Worm (Caenorhabditis elegans) whole organism, L3 larva: ENCODE data around the gene swp-1.

Experiments used
- R02D3.7 ChIP-seq: fragments of 150-350 bp; optimal IDR thresholded peaks from 2 replicates; lab custom pipeline; 2014; ENCODE audit warnings: missing biosample characterization, missing genetic modification characterization
- ZK546.5 ChIP-seq: sonication (generic microtip); optimal IDR thresholded peaks from 2 replicates; lab custom pipeline; 2017; ENCODE audit warnings: missing biosample characterization, missing genetic modification characterization
- aly-2 ChIP-seq: fragments of 150-350 bp; optimal IDR thresholded peaks from 2 replicates; lab custom pipeline; 2014; ENCODE audit warnings: missing biosample characterization, missing genetic modification characterization
- ama-1 ChIP-seq: fragments of 150-350 bp; optimal IDR thresholded peaks from 2 replicates; lab custom pipeline; 2018
- ceh-16 ChIP-seq: sonication (generic microtip); optimal IDR thresholded peaks from 2 replicates; lab custom pipeline; 2017; ENCODE audit warnings: missing biosample characterization, missing genetic modification characterization
- ceh-28 ChIP-seq: fragments of 150-350 bp; optimal IDR thresholded peaks from 2 replicates; lab custom pipeline; 2014; ENCODE audit warnings: missing biosample characterization, missing genetic modification reagents, missing genetic modification characterization
- ceh-9 ChIP-seq: sonication (generic microtip); optimal IDR thresholded peaks from 2 replicates; lab custom pipeline; 2018; ENCODE audit warnings: missing biosample characterization, missing genetic modification characterization
- daf-12 ChIP-seq: fragments of 150-350 bp; optimal IDR thresholded peaks from 2 replicates; lab custom pipeline; 2014; ENCODE audit warnings: missing biosample characterization, missing genetic modification reagents, missing genetic modification characterization
- egl-5 ChIP-seq: fragments of 150-350 bp; optimal IDR thresholded peaks from 2 replicates; lab custom pipeline; 2017; ENCODE audit warnings: missing biosample characterization, missing genetic modification reagents, missing genetic modification characterization, inconsistent platforms
- elt-1 ChIP-seq: fragments of 150-350 bp; optimal IDR thresholded peaks from 2 replicates; lab custom pipeline; 2014; ENCODE audit warnings: missing biosample characterization, missing genetic modification characterization
- elt-2 ChIP-seq: sonication (generic microtip); optimal IDR thresholded peaks from 2 replicates; lab custom pipeline; 2016; ENCODE audit warnings: missing genetic modification reagents, mild to moderate bottlenecking, missing genetic modification characterization, missing compliant biosample characterization
- elt-3 ChIP-seq, 3 experiments: fragments of 150-350 bp in 1 of 3; sonication (generic microtip) in 2 of 3; optimal IDR thresholded peaks; 2 replicates in 2 of 3; 4 replicates in 1 of 3; lab custom pipeline; 2014 to 2017; ENCODE audit warnings: missing biosample characterization in 3 of 3, missing genetic modification characterization in 3 of 3
- fkh-10 ChIP-seq: sonication (generic microtip); optimal IDR thresholded peaks from 2 replicates; lab custom pipeline; 2017; ENCODE audit warnings: missing biosample characterization, missing genetic modification reagents, missing genetic modification characterization
- fkh-2 ChIP-seq: fragments of 150-350 bp; optimal IDR thresholded peaks from 2 replicates; lab custom pipeline; 2014; ENCODE audit warnings: missing biosample characterization, missing genetic modification reagents, missing genetic modification characterization
- jun-1 ChIP-seq: fragments of 150-350 bp; optimal IDR thresholded peaks from 2 replicates; lab custom pipeline; 2014; ENCODE audit warnings: missing biosample characterization, missing genetic modification reagents, missing genetic modification characterization
- lin-15B ChIP-seq: fragments of 150-350 bp; optimal IDR thresholded peaks from 2 replicates; lab custom pipeline; 2014; ENCODE audit warnings: missing biosample characterization, missing genetic modification characterization
- lin-39 ChIP-seq: fragments of 150-350 bp; optimal IDR thresholded peaks from 2 replicates; lab custom pipeline; 2018; ENCODE audit warnings: missing biosample characterization, missing genetic modification reagents, missing genetic modification characterization
- mdl-1 ChIP-seq: fragments of 150-350 bp; optimal IDR thresholded peaks from 2 replicates; lab custom pipeline; 2014; ENCODE audit warnings: missing biosample characterization, missing genetic modification characterization
- mml-1 ChIP-seq: fragments of 150-350 bp; sonication (generic microtip); optimal IDR thresholded peaks from 3 replicates; lab custom pipeline; 2014; ENCODE audit warnings: missing biosample characterization, missing genetic modification characterization
- nhr-11 ChIP-seq: fragments of 150-350 bp; optimal IDR thresholded peaks from 2 replicates; lab custom pipeline; 2014; ENCODE audit warnings: missing biosample characterization, missing genetic modification characterization
- nhr-23 ChIP-seq: fragments of 150-350 bp; optimal IDR thresholded peaks from 2 replicates; lab custom pipeline; 2014; ENCODE audit warnings: missing biosample characterization, missing genetic modification reagents, missing genetic modification characterization
- nhr-237 ChIP-seq: fragments of 150-350 bp; optimal IDR thresholded peaks from 2 replicates; lab custom pipeline; 2014; ENCODE audit warnings: missing biosample characterization, missing genetic modification characterization
- nhr-28 ChIP-seq: fragments of 150-350 bp; optimal IDR thresholded peaks from 2 replicates; lab custom pipeline; 2014; ENCODE audit warnings: missing biosample characterization, missing genetic modification characterization
- nhr-76 ChIP-seq: fragments of 150-350 bp; sonication (generic microtip); optimal IDR thresholded peaks from 5 replicates; lab custom pipeline; 2014; ENCODE audit warnings: missing biosample characterization, missing genetic modification characterization
- nhr-77 ChIP-seq: fragments of 150-350 bp; optimal IDR thresholded peaks from 2 replicates; lab custom pipeline; 2014; ENCODE audit warnings: missing biosample characterization, missing genetic modification characterization
- pha-4 ChIP-seq: fragments of 150-350 bp; optimal IDR thresholded peaks from 2 replicates; lab custom pipeline; 2014; ENCODE audit warnings: missing biosample characterization, missing genetic modification reagents, missing genetic modification characterization
- pqm-1 ChIP-seq: fragments of 150-350 bp; optimal IDR thresholded peaks from 2 replicates; lab custom pipeline; 2017; ENCODE audit warnings: missing biosample characterization, missing genetic modification characterization, inconsistent platforms
- skn-1 ChIP-seq: fragments of 150-350 bp; optimal IDR thresholded peaks from 2 replicates; lab custom pipeline; 2014; ENCODE audit warnings: missing biosample characterization, missing genetic modification characterization
- tbx-2 ChIP-seq: sonication (generic microtip); optimal IDR thresholded peaks from 2 replicates; lab custom pipeline; 2016; ENCODE audit warnings: mild to moderate bottlenecking, missing genetic modification characterization, missing compliant biosample characterization
- zag-1 ChIP-seq: fragments of 150-350 bp; optimal IDR thresholded peaks from 2 replicates; lab custom pipeline; 2014; ENCODE audit warnings: missing biosample characterization, missing genetic modification characterization
- ztf-4 ChIP-seq: fragments of 150-350 bp; optimal IDR thresholded peaks from 2 replicates; lab custom pipeline; 2014; ENCODE audit warnings: missing biosample characterization, missing genetic modification characterization

The swp-1 gene

DNA sequence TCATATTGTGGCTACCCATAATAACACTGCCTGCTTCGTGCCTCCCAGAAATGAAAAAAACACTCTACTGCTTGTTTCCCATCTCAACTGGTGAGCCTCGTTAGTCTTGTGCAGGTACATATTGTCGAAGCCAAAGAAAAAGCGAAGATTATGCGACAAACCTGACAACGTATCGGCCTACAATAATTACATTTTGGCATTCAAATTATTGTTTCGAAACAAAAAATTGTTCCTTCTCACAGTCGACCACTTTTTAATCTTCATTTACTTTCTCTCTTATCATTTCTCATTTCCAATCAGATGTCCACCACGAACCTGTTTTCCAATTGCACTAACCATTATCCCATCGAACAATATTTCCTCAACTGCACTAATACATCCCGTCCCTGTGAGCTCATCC is 37.8 kb upstream of the swp-1 start, which contains the start of gene B0244.15:
Gene B0244.15, plus strand, starts transcription at position 301 of the 400 bp plus-strand sequence.
- TF ChIP-seq skn-1 (tag; lab: Kevin White, UChicago), result no peak

ce11 chrIII:5740666-5741065 is 35.3 kb upstream of the swp-1 start, which contains the start of gene B0244.16:
Gene B0244.16, plus strand, starts transcription at chrIII:5740966.
- TF ChIP-seq R02D3.7 (tag; lab: Kevin White, UChicago) (no peak), nhr-23 (tag; lab: Kevin White, UChicago) (no peak), elt-3 (tag; optimal IDR thresholded peaks at IDR 0.05; lab: Kevin White, UChicago) (no peak), nhr-11 (no peak), nhr-28 (no peak), fkh-2 (tag; lab: Kevin White, UChicago) (no peak), elt-2 (tag; lab: Kevin White, UChicago) (no peak), aly-2 (tag; lab: Kevin White, UChicago) (no peak), mdl-1 (no peak), tbx-2 (tag; lab: Kevin White, UChicago) (no peak), ztf-4 (no peak), ZK546.5 (tag; lab: Kevin White, UChicago) (no peak), elt-1 (no peak), ceh-28 (tag; lab: Kevin White, UChicago) (no peak), nhr-76 (tag; lab: Kevin White, UChicago) (no peak), ceh-16 (tag; lab: Kevin White, UChicago) (no peak), pqm-1 (tag; lab: Kevin White, UChicago) (no peak), lin-15B (no peak)

DNA sequence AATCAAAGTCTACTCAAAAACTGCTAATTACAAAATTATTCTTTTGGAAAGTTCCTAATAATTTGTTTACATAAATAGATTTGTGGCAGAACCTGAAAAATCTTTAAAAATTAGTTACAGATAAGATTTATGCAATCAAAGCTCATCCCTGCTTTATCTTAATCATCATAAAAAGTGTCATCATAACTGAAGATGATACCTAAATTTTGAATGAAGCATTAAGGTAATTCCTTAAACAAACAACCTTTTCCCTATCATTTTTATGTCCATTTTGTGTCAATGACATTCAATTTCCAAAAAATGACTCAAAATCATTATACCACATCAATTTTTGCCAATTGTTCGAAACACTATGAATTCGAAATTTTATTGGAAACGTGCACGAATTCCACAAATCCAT is 32.4 kb upstream of the swp-1 start, which contains the start of gene B0244.6:
Gene B0244.6, plus strand, starts transcription at position 301 of the 400 bp plus-strand sequence.
- TF ChIP-seq elt-2 (tag; lab: Kevin White, UChicago) (peak; percentile 21), ZK546.5 (tag; lab: Kevin White, UChicago) (no peak)

DNA sequence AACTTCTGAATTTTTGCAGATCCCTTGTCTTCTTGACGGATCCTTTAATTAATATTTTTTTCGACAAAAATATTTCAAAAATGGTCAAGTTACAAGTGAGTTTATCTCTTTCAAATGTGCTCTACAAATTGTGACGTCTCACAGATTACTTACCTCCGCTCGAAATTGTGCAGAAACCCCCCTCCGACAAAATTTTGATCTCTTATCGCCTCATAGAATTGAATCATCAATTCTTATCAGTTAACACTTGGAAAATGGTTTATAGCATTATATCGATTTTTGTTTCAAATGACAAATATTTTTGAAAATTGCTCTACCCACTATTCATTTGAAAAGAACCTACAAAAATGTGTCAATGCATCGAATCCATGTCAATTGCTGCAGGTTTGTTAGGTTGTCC is 29.6 kb upstream of the swp-1 start, which contains the start of gene B0244.10:
Gene B0244.10, plus strand, starts transcription at position 254 of the 400 bp plus-strand sequence.
- peak; percentile 4 for TF ChIP-seq jun-1 (tag; lab: Kevin White, UChicago)
- peak; percentile 79 for TF ChIP-seq pqm-1 (tag; lab: Kevin White, UChicago)
- TF ChIP-seq fkh-2 (tag; lab: Kevin White, UChicago), result no peak
- TF ChIP-seq nhr-76 (tag; lab: Kevin White, UChicago), result no peak
- TF ChIP-seq ceh-28 (tag; lab: Kevin White, UChicago), result peak; percentile 1
- TF ChIP-seq elt-2 (tag; lab: Kevin White, UChicago), result peak; percentile 85
- no peak for TF ChIP-seq ama-1 (lab: Kevin White, UChicago)

DNA sequence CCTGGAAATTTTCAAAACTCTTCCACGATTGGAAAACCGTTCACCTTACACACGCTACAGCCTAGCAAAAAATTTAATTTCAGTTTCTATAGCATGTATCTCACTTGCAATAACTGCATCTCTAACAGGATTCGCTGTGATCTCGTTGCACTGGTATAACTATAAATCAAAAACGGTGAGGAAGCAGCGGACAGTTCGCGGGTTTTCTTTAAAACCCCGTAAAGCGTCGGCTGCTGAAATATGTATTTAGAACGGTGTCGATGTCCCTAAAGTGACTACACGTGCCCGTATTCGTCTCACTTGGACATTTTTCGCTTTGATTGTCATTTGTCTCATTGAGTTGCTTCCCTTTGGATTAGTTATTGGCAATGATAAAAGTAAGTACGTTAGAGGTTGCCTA is 29.0 kb upstream of the swp-1 start:
- TF ChIP-seq ama-1 (lab: Kevin White, UChicago) (no peak), egl-5 (tag; lab: Kevin White, UChicago) (no peak), elt-2 (tag; lab: Kevin White, UChicago) (no peak), lin-15B (no peak), pha-4 (tag; lab: Kevin White, UChicago) (no peak), skn-1 (tag; lab: Kevin White, UChicago) (no peak), mml-1 (tag; lab: Kevin White, UChicago) (no peak), nhr-76 (tag; lab: Kevin White, UChicago) (no peak), daf-12 (tag; lab: Kevin White, UChicago) (no peak), ceh-16 (tag; lab: Kevin White, UChicago) (no peak)

DNA sequence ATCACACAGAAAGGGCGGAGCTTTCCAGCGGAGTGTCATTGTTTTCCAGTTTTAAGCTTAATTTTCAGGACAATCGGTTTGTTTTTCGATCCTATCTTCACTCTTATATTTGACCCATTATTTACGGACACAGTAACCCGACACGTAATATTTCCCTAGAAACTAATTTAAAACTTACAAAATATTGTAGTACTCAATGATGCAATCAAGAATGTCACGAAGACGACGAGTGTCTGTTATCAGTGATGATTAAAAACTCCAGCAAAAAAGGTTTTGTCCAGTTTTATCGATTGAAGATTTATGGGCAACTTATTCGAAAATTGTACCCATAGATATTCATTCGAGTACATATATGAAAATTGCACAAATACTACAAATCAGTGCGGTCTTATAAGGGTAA is 27.6 kb upstream of the swp-1 start, which contains the start of gene B0244.17:
Gene B0244.17, plus strand, starts transcription at position 301 of the 400 bp plus-strand sequence.
- TF ChIP-seq zag-1 (no peak), ceh-9 (tag; lab: Kevin White, UChicago) (no peak), elt-2 (tag; lab: Kevin White, UChicago) (peak; percentile 26)

ce11 chrIII:5730980-5731636 is 25.8 kb upstream of the swp-1 start, which contains the start of the genes B0244.9 and B0244.7:
Gene B0244.9, minus strand, starts transcription at chrIII:5731030.
Gene B0244.7, plus strand, starts transcription at chrIII:5731501.
- TF ChIP-seq nhr-77, result no peak
- TF ChIP-seq fkh-10, result no peak
- TF ChIP-seq nhr-237 (tag; lab: Kevin White, UChicago), result no peak
- no peak for TF ChIP-seq tbx-2 (tag; lab: Kevin White, UChicago)
- peak; percentile 55 for TF ChIP-seq elt-2 (tag; lab: Kevin White, UChicago)
- no peak for TF ChIP-seq lin-39 (tag; lab: Kevin White, UChicago)
